Worm (Caenorhabditis elegans) whole organism, L3 larva: ENCODE data around the gene srt-73.

Experiments
- ZK546.5 ChIP-seq: sonication (generic microtip); optimal IDR thresholded peaks from 2 replicates; lab custom pipeline; 2017; ENCODE audit warnings: missing biosample characterization, missing genetic modification characterization
- ceh-16 ChIP-seq: sonication (generic microtip); optimal IDR thresholded peaks from 2 replicates; lab custom pipeline; 2017; ENCODE audit warnings: missing biosample characterization, missing genetic modification characterization
- elt-2 ChIP-seq: sonication (generic microtip); optimal IDR thresholded peaks from 2 replicates; lab custom pipeline; 2016; ENCODE audit warnings: missing genetic modification reagents, mild to moderate bottlenecking, missing genetic modification characterization, missing compliant biosample characterization
- jun-1 ChIP-seq: fragments of 150-350 bp; optimal IDR thresholded peaks from 2 replicates; lab custom pipeline; 2014; ENCODE audit warnings: missing biosample characterization, missing genetic modification reagents, missing genetic modification characterization
- nhr-12 ChIP-seq: fragments of 150-350 bp; optimal IDR thresholded peaks from 2 replicates; lab custom pipeline; 2014; ENCODE audit warnings: missing biosample characterization, missing genetic modification characterization
- nhr-23 ChIP-seq: fragments of 150-350 bp; optimal IDR thresholded peaks from 2 replicates; lab custom pipeline; 2014; ENCODE audit warnings: missing biosample characterization, missing genetic modification reagents, missing genetic modification characterization
- nhr-25 ChIP-seq: sonication (generic microtip); optimal IDR thresholded peaks from 2 replicates; lab custom pipeline; 2017; ENCODE audit warnings: missing biosample characterization, missing genetic modification characterization
- nhr-43 ChIP-seq: sonication (generic microtip); optimal IDR thresholded peaks from 2 replicates; lab custom pipeline; 2016; ENCODE audit warnings: mild to moderate bottlenecking, missing genetic modification characterization, missing compliant biosample characterization; ENCODE audit not compliant: poor library complexity, severe bottlenecking
- nhr-76 ChIP-seq: fragments of 150-350 bp; sonication (generic microtip); optimal IDR thresholded peaks from 5 replicates; lab custom pipeline; 2014; ENCODE audit warnings: missing biosample characterization, missing genetic modification characterization
- unc-62 ChIP-seq: fragments of 150-350 bp; sonication (generic microtip); optimal IDR thresholded peaks from 4 replicates; lab custom pipeline; 2014; ENCODE audit warnings: missing biosample characterization, missing genetic modification reagents, missing genetic modification characterization
- zag-1 ChIP-seq: fragments of 150-350 bp; optimal IDR thresholded peaks from 2 replicates; lab custom pipeline; 2014; ENCODE audit warnings: missing biosample characterization, missing genetic modification characterization
- ztf-11 ChIP-seq: fragments of 150-350 bp; optimal IDR thresholded peaks from 2 replicates; lab custom pipeline; 2014; ENCODE audit warnings: missing biosample characterization, missing genetic modification characterization
- ztf-4 ChIP-seq: fragments of 150-350 bp; optimal IDR thresholded peaks from 2 replicates; lab custom pipeline; 2014; ENCODE audit warnings: missing biosample characterization, missing genetic modification characterization

- TF ChIP-seq unc-62 (GFP tag; lab: Kevin White, UChicago) (no peak), ztf-11 (tag; lab: Kevin White, UChicago) (no peak), nhr-12 (no peak), elt-2 (no peak), zag-1 (no peak), ztf-4 (tag; lab: Kevin White, UChicago) (no peak), nhr-23 (no peak), jun-1 (no peak), nhr-76 (tag; lab: Kevin White, UChicago) (no peak), nhr-43 (tag; lab: Kevin White, UChicago) (no peak), ZK546.5 (tag; lab: Kevin White, UChicago) (no peak), ceh-16 (tag; lab: Kevin White, UChicago) (no peak), nhr-25 (tag; lab: Kevin White, UChicago) (no peak)
Observed at ce11 chrIV:7877255-7877654, 1.9 kb upstream of the srt-73 start.
